Worm (Caenorhabditis elegans) whole organism, L4/young adult: ENCODE results near the gene R52.4.
"Not testable (repeated sequence)": the region's sequence is repeated elsewhere in the genome, so short reads cannot be mapped to it uniquely, and the experiment has no call there.

ENCODE experiments used
- W03F9.2 ChIP-seq: fragments of 150-350 bp; optimal IDR thresholded peaks from 2 replicates; lab custom pipeline; 2014; ENCODE audit warnings: missing biosample characterization, missing genetic modification characterization
- him-1 ChIP-seq: sonication (generic microtip); optimal IDR thresholded peaks from 2 replicates; lab custom pipeline; 2016; ENCODE audit warnings: missing genotype, missing genetic modification reagents, missing genetic modification characterization, missing compliant biosample characterization

DNA sequence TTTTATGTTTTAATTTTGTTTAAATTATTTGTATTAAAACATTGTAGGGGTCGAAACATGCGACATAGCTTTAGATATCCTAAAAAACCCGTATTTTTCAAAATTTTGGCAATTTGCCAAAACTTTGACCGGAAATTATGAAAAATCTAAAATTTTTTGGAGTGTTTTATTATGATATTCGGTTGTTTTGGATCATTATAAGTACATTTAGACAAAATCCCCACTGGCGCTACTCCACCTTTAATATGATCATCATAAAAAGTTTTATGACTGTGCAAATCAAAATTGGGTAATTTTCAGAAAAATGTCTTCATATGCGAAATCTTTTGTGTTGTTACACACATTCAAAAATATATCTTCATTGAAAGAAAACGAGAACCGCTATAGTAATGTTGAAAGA, 45.5 kb upstream of the R52.4 start, which contains the start of gene math-18:
- TF ChIP-seq him-1, W03F9.2 (tag; lab: Kevin White, UChicago): not testable (repeated sequence)
